Worm (Caenorhabditis elegans): ENCODE measurements around the gene srbc-17.

Gene srbc-17

ce11 chrV:2133512-2133911 lies 44.0 kb upstream of the srbc-17 start (continued):
- TF ChIP-seq aly-2 (tag; optimal IDR thresholded peaks at IDR 0.05) (no peak), mxl-3 (GFP tag; optimal IDR thresholded peaks at IDR 0.05) (peak; percentile 11), dpl-1 (GFP tag; optimal IDR thresholded peaks at IDR 0.05) (peak; percentile 28), lin-38 (GFP tag; IDR thresholded peaks at IDR 0.05) (peak; percentile 33), dmd-8 (GFP tag; IDR thresholded peaks at IDR 0.05) (no peak), arid-1 (GFP tag; conservative IDR thresholded peaks at IDR 0.05) (0 out of 2 replicates have a peak, but pooled peaks have one; percentile 37), set-16 (GFP tag; IDR thresholded peaks at IDR 0.05) (peak; percentile 64), hmg-1.1 (GFP tag; IDR thresholded peaks at IDR 0.05) (peak; percentile 68), T20F7.1 (GFP tag; optimal IDR thresholded peaks at IDR 0.05) (no peak), egl-27 (tag; optimal IDR thresholded peaks at IDR 0.05) (no peak), Y48G9A.11 (GFP tag; IDR thresholded peaks at IDR 0.05) (no peak), attf-4 (tag; optimal IDR thresholded peaks at IDR 0.05) (no peak), hlh-11 (tag; optimal IDR thresholded peaks at IDR 0.05) (peak; percentile 83), ctbp-1 (GFP tag; IDR thresholded peaks at IDR 0.05) (peak; percentile 74; the same call in 1 of the 2 replicates), hif-1 (tag; optimal IDR thresholded peaks at IDR 0.05) (peak in 1 of 2 experiments; percentile 76), cey-2 (tag; optimal IDR thresholded peaks at IDR 0.05; ENCODE audit: borderline replicate concordance, insufficient read depth) (no peak), egl-43 (GFP tag; IDR thresholded peaks at IDR 0.05) (0 out of 2 replicates have a peak, but pooled peaks have one; percentile 49), Y5F2A.4 (GFP tag; optimal IDR thresholded peaks at IDR 0.05) (no peak), dmd-6 (GFP tag; IDR thresholded peaks at IDR 0.05) (peak; percentile 73), ceh-82 (tag; optimal IDR thresholded peaks at IDR 0.05) (no peak), mep-1 (tag; optimal IDR thresholded peaks at IDR 0.05) (peak; percentile 74)

- TF ChIP-seq dve-1 (tag; optimal IDR thresholded peaks at IDR 0.05; ENCODE audit: insufficient read depth) (no peak), php-3 (GFP tag; IDR thresholded peaks at IDR 0.05) (no peak), hlh-30 (tag; optimal IDR thresholded peaks at IDR 0.05; ENCODE audit: insufficient read depth) (peak; percentile 62), lsy-2 (tag; optimal IDR thresholded peaks at IDR 0.05) (peak in 1 of 2 experiments; percentile 26), egl-43 (GFP tag; IDR thresholded peaks at IDR 0.05) (peak; percentile 20; the same call in 1 of the 2 replicates), arid-1 (GFP tag; conservative IDR thresholded peaks at IDR 0.05) (no peak), unc-62 (GFP tag; optimal IDR thresholded peaks at IDR 0.05 in 1 of 2) (peak in 1 of 2 experiments; percentile 14), unc-62 (tag; optimal IDR thresholded peaks at IDR 0.05) (no peak), aha-1 (tag) (peak; percentile 78), aly-2 (tag; optimal IDR thresholded peaks at IDR 0.05) (no peak), nhr-237 (tag; optimal IDR thresholded peaks at IDR 0.05) (no peak), zip-2 (tag; optimal IDR thresholded peaks at IDR 0.05) (no peak), mep-1 (tag; optimal IDR thresholded peaks at IDR 0.05) (peak; percentile 7), lim-7 (GFP tag; IDR thresholded peaks at IDR 0.05) (0 out of 2 replicates have a peak, but pooled peaks have one; percentile 47), nhr-77 (tag; optimal IDR thresholded peaks at IDR 0.05) (no peak), nhr-41 (GFP tag; IDR thresholded peaks at IDR 0.05) (no peak), Y48G9A.11 (GFP tag; IDR thresholded peaks at IDR 0.05) (0 out of 2 replicates have a peak, but pooled peaks have one; percentile 39)
These were observed 43.2 kb upstream of the srbc-17 start for ce11 chrV:2134340-2134739.

ce11 chrV:2135323-2135722 lies 42.2 kb upstream of the srbc-17 start:
- no peak for TF ChIP-seq mxl-2 (GFP tag; conservative IDR thresholded peaks at IDR 0.05)
- 0 out of 2 replicates have a peak, but pooled peaks have one; percentile 27 for TF ChIP-seq set-16 (GFP tag; IDR thresholded peaks at IDR 0.05)
- TF ChIP-seq snpc-1.2 (GFP tag; IDR thresholded peaks at IDR 0.05), result no peak
- TF ChIP-seq nhr-10 (tag; optimal IDR thresholded peaks at IDR 0.05), result no peak
- TF ChIP-seq lsy-2 (tag; optimal IDR thresholded peaks at IDR 0.05), result peak in 1 of 2 experiments; percentile 13
- TF ChIP-seq mep-1 (tag; optimal IDR thresholded peaks at IDR 0.05), result peak; percentile 36
- TF ChIP-seq zip-11 (GFP tag; IDR thresholded peaks at IDR 0.05), result no peak
- TF ChIP-seq aha-1 (tag), result peak; percentile 60
- TF ChIP-seq ces-1 (GFP tag; optimal IDR thresholded peaks at IDR 0.05), result no peak
- no peak for TF ChIP-seq nhr-41 (GFP tag; IDR thresholded peaks at IDR 0.05)
- no peak for TF ChIP-seq cey-2 (tag; optimal IDR thresholded peaks at IDR 0.05; ENCODE audit: borderline replicate concordance, insufficient read depth)
- TF ChIP-seq zfp-3 (GFP tag; conservative IDR thresholded peaks at IDR 0.05), result no peak
- TF ChIP-seq ceh-82 (tag; optimal IDR thresholded peaks at IDR 0.05), result no peak
- TF ChIP-seq lin-1 (GFP tag; IDR thresholded peaks at IDR 0.05), result no peak
- no peak for TF ChIP-seq rbr-2 (tag; optimal IDR thresholded peaks at IDR 0.05)
- TF ChIP-seq mxl-3 (GFP tag; optimal IDR thresholded peaks at IDR 0.05), result peak; percentile 95
- no peak for TF ChIP-seq fkh-10 (GFP tag; optimal IDR thresholded peaks at IDR 0.05)
- no peak for TF ChIP-seq daf-16 (GFP tag; optimal IDR thresholded peaks at IDR 0.05)
- TF ChIP-seq daf-16 (tag; optimal IDR thresholded peaks at IDR 0.05), result no peak
- TF ChIP-seq nhr-48 (tag; optimal IDR thresholded peaks at IDR 0.05), result no peak
- TF ChIP-seq madf-5 (GFP tag; IDR thresholded peaks at IDR 0.05), result no peak
- TF ChIP-seq fos-1 (tag; optimal IDR thresholded peaks at IDR 0.05), result no peak
- no peak for TF ChIP-seq ceh-20 (GFP tag; IDR thresholded peaks at IDR 0.05)

Data from whole organism, L4 larva.